Worm (Caenorhabditis elegans) whole organism, L4 larva: ENCODE results near the gene T13G4.1.

ENCODE experiments used
- ceh-44 ChIP-seq: fragments of 200-800 bp; sonication (Bioruptor generic); IDR thresholded peaks from 2 replicates; pipeline ENCODE4 v1.3.6; 2022; ENCODE audit warnings: missing genetic modification reagents, missing genetic modification characterization, missing compliant biosample characterization
- ceh-82 ChIP-seq: sonication (generic microtip); optimal IDR thresholded peaks from 2 replicates; lab custom pipeline; 2017; ENCODE audit warnings: missing biosample characterization, missing genetic modification characterization
- egl-27 ChIP-seq: sonication (generic microtip); optimal IDR thresholded peaks from 3 replicates; lab custom pipeline; 2017; ENCODE audit warnings: missing biosample characterization, missing genetic modification reagents, missing genetic modification characterization
- fos-1 ChIP-seq: fragments of 150-350 bp; optimal IDR thresholded peaks from 2 replicates; lab custom pipeline; 2014; ENCODE audit warnings: missing biosample characterization, missing genetic modification characterization
- unc-130 ChIP-seq: sonication (generic microtip); optimal IDR thresholded peaks from 2 replicates; lab custom pipeline; 2016; ENCODE audit warnings: missing genetic modification reagents, missing genetic modification characterization, missing compliant biosample characterization
- zip-11 ChIP-seq: fragments of 200-800 bp; sonication (Bioruptor generic); IDR thresholded peaks from 2 replicates; pipeline ENCODE4 v1.3.6; 2022; ENCODE audit warnings: missing genetic modification characterization, missing compliant biosample characterization

- TF ChIP-seq unc-130 (GFP tag; lab: Kevin White, UChicago) (no peak), ceh-44 (GFP tag; lab: Robert Waterston, UW) (no peak), ceh-82 (no peak), fos-1 (tag; lab: Kevin White, UChicago) (no peak), egl-27 (no peak), zip-11 (GFP tag; lab: Robert Waterston, UW) (no peak)
These were observed 15.0 kb downstream of the T13G4.1 start for ce11 chrX:1207915-1208314.
